Fruit fly (Drosophila melanogaster) whole organism, wandering third instar larva: ENCODE measurements around the gene Fife.

Experiments
- CG32264 ChIP-seq: fragments of 200-800 bp; sonication (Bioruptor generic); optimal IDR thresholded peaks from 2 replicates; lab custom pipeline; 2016; ENCODE audit warnings: missing biosample characterization, missing genetic modification characterization
- CG9705 ChIP-seq: fragments of 200-800 bp; sonication (Bioruptor generic); optimal IDR thresholded peaks from 2 replicates; lab custom pipeline; 2018; ENCODE audit warnings: missing biosample characterization, mild to moderate bottlenecking, missing genetic modification characterization
- CrebA ChIP-seq: fragments of 200-800 bp; sonication (Bioruptor generic); optimal IDR thresholded peaks from 2 replicates; lab custom pipeline; 2016; ENCODE audit warnings: missing biosample characterization, mild to moderate bottlenecking, missing genetic modification characterization, borderline replicate concordance
- Dfd ChIP-seq: fragments of >200 bp; optimal IDR thresholded peaks from 2 replicates; lab custom pipeline; 2017; ENCODE audit warnings: missing biosample characterization, missing genetic modification characterization
- Hnf4 ChIP-seq: fragments of 200-800 bp; sonication (Bioruptor generic); optimal IDR thresholded peaks from 2 replicates; lab custom pipeline; 2016; ENCODE audit warnings: missing biosample characterization, mild to moderate bottlenecking, missing genetic modification characterization
- Hr78 ChIP-seq: fragments of >200 bp; optimal IDR thresholded peaks from 2 replicates; lab custom pipeline; 2017; ENCODE audit warnings: missing biosample characterization, missing genetic modification characterization
- OdsH ChIP-seq: fragments of 200-800 bp; sonication (Bioruptor generic); optimal IDR thresholded peaks from 2 replicates; lab custom pipeline; 2016; ENCODE audit warnings: missing biosample characterization, mild to moderate bottlenecking, missing genetic modification characterization
- brk ChIP-seq: fragments of 200-800 bp; sonication (Bioruptor generic); optimal IDR thresholded peaks from 2 replicates; lab custom pipeline; 2016; ENCODE audit warnings: missing biosample characterization, mild to moderate bottlenecking, missing genetic modification characterization
- dl ChIP-seq, 2 experiments: fragments of 175-275, 200-275 bp in 1 of 2; fragments of 200-275 bp in 1 of 2; sonication (Bioruptor generic); optimal IDR thresholded peaks; lab custom pipeline; 2018; ENCODE audit warnings: mild to moderate bottlenecking in 2 of 2, missing biosample characterization in 2 of 2, missing genetic modification characterization in 2 of 2, moderate library complexity in 2 of 2; ENCODE audit not compliant: partially characterized antibody in 2 of 2, insufficient read depth in 1 of 2
- dmrt93B ChIP-seq: fragments of 200-800 bp; sonication (Bioruptor generic); optimal IDR thresholded peaks from 2 replicates; lab custom pipeline; 2018; ENCODE audit warnings: missing biosample characterization, mild to moderate bottlenecking, missing genetic modification characterization
- dsf ChIP-seq: sonication (Bioruptor generic); optimal IDR thresholded peaks from 2 replicates; lab custom pipeline; 2016; ENCODE audit warnings: missing biosample characterization, missing genetic modification characterization, borderline replicate concordance
- jim ChIP-seq: fragments of 175-275, 200-325 bp; sonication (Bioruptor generic); optimal IDR thresholded peaks from 2 replicates; lab custom pipeline; 2016; ENCODE audit warnings: missing biosample characterization, mild to moderate bottlenecking, missing genetic modification characterization
- pan ChIP-seq: fragments of >200 bp; optimal IDR thresholded peaks from 2 replicates; lab custom pipeline; 2017
- psq ChIP-seq: fragments of 200-800 bp; sonication (Bioruptor generic); optimal IDR thresholded peaks from 3 replicates; lab custom pipeline; 2017; ENCODE audit warnings: missing biosample characterization, mild to moderate bottlenecking, missing genetic modification characterization, moderate library complexity
- sage ChIP-seq: fragments of 200-800 bp; sonication (Bioruptor generic); optimal IDR thresholded peaks from 2 replicates; lab custom pipeline; 2016; ENCODE audit warnings: missing biosample characterization, mild to moderate bottlenecking, missing genetic modification characterization
- sv ChIP-seq: fragments of 200-800 bp; sonication (Bioruptor generic); optimal IDR thresholded peaks from 3 replicates; lab custom pipeline; 2016; ENCODE audit warnings: missing biosample characterization, missing genetic modification characterization
- woc ChIP-seq: sonication (Bioruptor generic); optimal IDR thresholded peaks from 2 replicates; lab custom pipeline; 2016; ENCODE audit warnings: missing biosample characterization, mild to moderate bottlenecking, missing genetic modification characterization

Fife gene

DNA sequence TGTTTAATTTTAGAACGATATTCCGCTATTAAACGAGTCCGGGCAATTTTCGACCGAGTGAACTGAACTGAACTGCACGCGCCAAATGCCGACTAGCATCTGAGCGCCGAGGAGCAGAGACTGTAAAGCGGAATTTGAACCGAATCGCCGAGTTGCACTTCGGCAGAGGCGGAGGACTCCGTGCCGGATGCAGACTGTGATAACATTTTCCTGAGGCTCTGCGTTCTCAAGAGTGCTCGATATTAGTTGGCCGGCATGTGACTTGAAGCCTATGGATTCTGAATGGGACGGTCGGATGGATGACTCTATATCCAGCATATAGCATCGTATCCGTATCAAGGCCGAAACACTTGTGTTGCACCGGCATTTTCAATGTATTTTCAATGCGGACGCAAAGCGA is 81.5 kb downstream of the Fife start, which contains the start of gene Pxn:
Pxn (minus strand) TSS at position 101 of the 400 bp plus-strand sequence.
- TF ChIP-seq CrebA = no peak
- no peak for TF ChIP-seq psq (GFP tag; lab: Kevin White, UChicago)
- TF ChIP-seq CG9705 = no peak
- TF ChIP-seq dmrt93B = no peak
- no peak for TF ChIP-seq OdsH (GFP tag; lab: Kevin White, UChicago)
- TF ChIP-seq Dfd (GFP tag; lab: Kevin White, UChicago) = no peak
- no peak for TF ChIP-seq dsf
- no peak for TF ChIP-seq jim (GFP tag; lab: Kevin White, UChicago)
- TF ChIP-seq pan (lab: Kevin White, UChicago) = no peak
- no peak for TF ChIP-seq brk
- no peak for TF ChIP-seq CG32264 (GFP tag; lab: Kevin White, UChicago)
- TF ChIP-seq, all 38 proteins: peak for 0

DNA sequence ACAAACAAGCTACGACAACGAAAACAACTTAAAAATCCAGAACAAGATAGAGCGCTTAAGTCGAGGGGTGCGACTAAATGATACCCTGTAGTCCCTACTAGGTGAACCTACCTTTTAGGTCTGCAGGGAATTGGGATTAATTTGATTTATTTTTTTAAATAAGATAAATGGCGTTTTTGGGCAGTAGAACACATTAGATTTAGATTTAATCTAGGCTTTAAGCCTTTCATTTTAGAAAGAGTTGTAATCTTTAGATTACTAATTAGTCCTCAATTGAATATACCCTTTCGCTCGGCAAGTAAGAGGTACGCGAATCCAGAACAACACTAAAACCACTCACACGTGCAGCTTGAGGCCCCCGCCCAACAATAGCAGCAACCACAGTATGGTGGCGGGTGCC is 97.3 kb downstream of the Fife start:
- no peak for TF ChIP-seq dl (GFP tag; optimal IDR thresholded peaks at IDR 0.05; lab: Kevin White, UChicago; ENCODE audit: insufficient read depth in 1 of 2, partially characterized antibody in 2 of 2)

DNA sequence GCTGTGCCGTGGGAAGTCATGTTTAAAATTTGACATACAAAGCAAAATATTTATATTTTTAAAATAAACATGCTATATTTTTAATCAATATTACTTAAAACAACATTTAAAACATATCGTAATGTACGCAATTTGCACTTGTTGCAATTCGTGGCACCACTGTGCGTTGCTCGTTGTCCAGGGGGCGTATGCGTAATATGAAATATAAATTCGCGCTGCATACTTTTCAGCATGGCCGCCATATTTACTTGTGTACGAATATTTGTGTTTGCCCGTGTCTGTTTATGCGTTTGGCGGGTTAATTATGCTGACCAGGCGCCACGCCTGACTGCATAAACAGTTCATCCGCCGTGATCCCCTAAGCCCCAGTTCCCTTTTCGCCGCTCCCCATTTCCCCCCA is 102.7 kb downstream of the Fife start:
- TF ChIP-seq CG32264 (GFP tag; lab: Kevin White, UChicago) = no peak
- no peak for TF ChIP-seq dl (GFP tag; optimal IDR thresholded peaks at IDR 0.05; lab: Kevin White, UChicago; ENCODE audit: insufficient read depth in 1 of 2, partially characterized antibody in 2 of 2)
- no peak for TF ChIP-seq Hr78 (GFP tag; lab: Kevin White, UChicago)
- no peak for TF ChIP-seq sv (GFP tag; lab: Kevin White, UChicago)
- TF ChIP-seq woc (GFP tag; lab: Kevin White, UChicago) = no peak
- no peak for TF ChIP-seq OdsH (GFP tag; lab: Kevin White, UChicago)
- TF ChIP-seq sage (GFP tag; lab: Kevin White, UChicago) = no peak
- no peak for TF ChIP-seq Hnf4 (GFP tag; lab: Kevin White, UChicago)
